Worm (Caenorhabditis elegans) whole organism, young adult: Measurements from ENCODE around the gene oac-6.
"Not testable (repeated sequence)": the region's sequence is repeated elsewhere in the genome, so short reads cannot be mapped to it uniquely, and the experiment has no call there.

Source experiments
- F57A8.1 ChIP-seq: fragments of 200-800 bp; sonication (Bioruptor generic); optimal IDR thresholded peaks from 2 replicates; lab custom pipeline; 2018; ENCODE audit warnings: mild to moderate bottlenecking, missing genetic modification characterization, moderate library complexity, missing compliant biosample characterization
- ama-1 ChIP-seq, 3 experiments: fragments of 150-350 bp in 1 of 3; sonication (generic microtip) in 2 of 3; optimal IDR thresholded peaks; 2 replicates each; lab custom pipeline; 2014 to 2018; ENCODE audit warnings: missing biosample characterization in 2 of 3, missing genetic modification characterization in 2 of 3, missing genetic modification reagents in 2 of 3
- ccch-3 ChIP-seq: fragments of 200-800 bp; sonication (Bioruptor generic); optimal IDR thresholded peaks from 2 replicates; lab custom pipeline; 2018; ENCODE audit warnings: mild to moderate bottlenecking, missing genetic modification characterization, missing compliant biosample characterization
- dox-1 ChIP-seq: fragments of 200-800 bp; sonication (Bioruptor generic); IDR thresholded peaks from 2 replicates; pipeline ENCODE4 v1.3.6; 2022; ENCODE audit warnings: missing genetic modification reagents, missing genetic modification characterization, missing compliant biosample characterization
- lsl-1 ChIP-seq: fragments of 200-800 bp; sonication (Bioruptor generic); optimal IDR thresholded peaks from 2 replicates; lab custom pipeline; 2018; ENCODE audit warnings: mild to moderate bottlenecking, missing genetic modification characterization, moderate library complexity, missing compliant biosample characterization
- nhr-90 ChIP-seq: sonication (generic microtip); optimal IDR thresholded peaks from 2 replicates; lab custom pipeline; 2016; ENCODE audit warnings: missing genotype, mild to moderate bottlenecking, missing genetic modification characterization, missing compliant biosample characterization
- pha-4 ChIP-seq: fragments of 150-350 bp; sonication (generic microtip); optimal IDR thresholded peaks from 2 replicates; lab custom pipeline; 2014; ENCODE audit warnings: missing biosample characterization, missing genetic modification reagents, missing genetic modification characterization
- snpc-1.3 ChIP-seq: sonication (generic microtip); optimal IDR thresholded peaks from 2 replicates; lab custom pipeline; 2017; ENCODE audit warnings: missing genetic modification characterization, mild to moderate bottlenecking, missing compliant biosample characterization, antibody characterized with exemption, moderate library complexity, missing genotype, missing genetic modification reagents; ENCODE audit not compliant: insufficient read depth
- snpc-4 ChIP-seq, 5 experiments: fragments of 150-350 bp in 1 of 5; sonication (generic microtip) in 4 of 5; optimal IDR thresholded peaks; 2 replicates each; lab custom pipeline; 2014 to 2018; ENCODE audit warnings: missing genetic modification characterization in 5 of 5, missing biosample characterization in 3 of 5, antibody characterized with exemption in 2 of 5, mild to moderate bottlenecking in 2 of 5, missing compliant biosample characterization in 2 of 5, missing genotype in 2 of 5, moderate library complexity in 2 of 5, missing genetic modification reagents in 1 of 5
- ztf-6 ChIP-seq: fragments of 200-800 bp; sonication (Bioruptor generic); IDR thresholded peaks from 2 replicates; pipeline ENCODE4 v1.3.6; 2022; ENCODE audit warnings: missing genetic modification reagents, missing genetic modification characterization, missing compliant biosample characterization

DNA sequence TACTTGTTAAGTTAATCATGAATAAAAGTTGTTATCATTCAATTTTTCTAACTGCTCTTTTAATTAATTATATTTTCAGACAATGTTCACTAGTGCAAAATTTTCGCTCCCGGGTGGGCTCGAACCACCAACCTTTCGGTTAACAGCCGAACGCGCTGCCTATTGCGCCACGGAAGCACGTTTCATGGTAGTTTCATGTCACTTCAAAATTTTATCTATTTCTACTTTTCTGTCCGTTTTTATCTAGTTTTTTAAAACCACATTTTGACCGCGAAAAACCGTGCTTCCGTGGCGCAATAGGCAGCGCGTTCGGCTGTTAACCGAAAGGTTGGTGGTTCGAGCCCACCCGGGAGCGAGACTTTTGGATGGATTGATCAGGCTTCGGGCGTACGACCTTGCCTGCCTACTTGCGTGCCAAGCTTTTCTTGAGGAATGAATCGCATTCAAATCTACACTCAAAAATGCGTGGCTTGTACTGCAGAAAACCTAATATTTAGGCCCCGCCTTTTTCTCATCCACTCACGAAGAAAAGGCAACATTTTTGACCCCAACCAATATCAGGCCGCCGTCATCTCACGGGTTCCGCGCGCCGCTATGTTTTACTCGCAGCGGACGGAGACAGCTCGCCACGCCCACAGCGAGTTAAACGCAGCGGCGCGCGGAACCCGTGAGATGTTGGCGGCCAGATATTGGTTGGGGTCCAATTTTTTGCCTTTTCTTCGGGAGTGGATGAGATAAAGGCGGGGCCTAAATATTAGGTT is 39.2 kb downstream of the oac-6 start:
- TF ChIP-seq ztf-6 (GFP tag; lab: Robert Waterston, UW); ama-1 (optimal IDR thresholded peaks at IDR 0.05; lab: Kevin White, UChicago); ama-1 (GFP tag; optimal IDR thresholded peaks at IDR 0.05; lab: Kevin White, UChicago); snpc-1.3; snpc-4 (GFP tag; optimal IDR thresholded peaks at IDR 0.05; lab: Kevin White, UChicago); F57A8.1 (GFP tag; lab: Kevin White, UChicago); ccch-3 (GFP tag; lab: Kevin White, UChicago); lsl-1 (GFP tag; lab: Kevin White, UChicago); pha-4 (tag; lab: Kevin White, UChicago): not testable (repeated sequence)
- 0 out of 2 replicates have a peak, but pooled peaks have one; percentile 35 for TF ChIP-seq dox-1
- TF ChIP-seq nhr-90 (tag; lab: Kevin White, UChicago), result peak; percentile 10
- peak in 2 of 4 experiments; percentile 77 to 81 for TF ChIP-seq snpc-4 (tag; optimal IDR thresholded peaks at IDR 0.05; lab: Kevin White, UChicago)
